Fruit fly (Drosophila melanogaster) whole organism, embryonic: Measurements from ENCODE around the gene Rab23.

Experiments
- Antp ChIP-seq: fragments of 200-800 bp; sonication (Bioruptor generic); optimal IDR thresholded peaks from 3 replicates; lab custom pipeline; 2016; ENCODE audit warnings: missing biosample characterization, missing genetic modification characterization
- Atf3 ChIP-seq: fragments of 200-800 bp; sonication (Bioruptor generic); optimal IDR thresholded peaks from 3 replicates; lab custom pipeline; 2016; ENCODE audit warnings: missing biosample characterization, missing genetic modification characterization
- BEAF-32 ChIP-seq: fragments of 200-800 bp; sonication (Bioruptor generic); optimal IDR thresholded peaks from 3 replicates; lab custom pipeline; 2017; ENCODE audit warnings: missing biosample characterization, missing genetic modification characterization, mild to moderate bottlenecking, moderate library complexity, missing genetic modification reagents
- CG10274 ChIP-seq: fragments of 200-800 bp; sonication (Bioruptor generic); optimal IDR thresholded peaks from 3 replicates; lab custom pipeline; 2017; ENCODE audit warnings: missing biosample characterization, mild to moderate bottlenecking, missing genetic modification characterization
- CG11560 ChIP-seq: fragments of 200-800 bp; sonication (Bioruptor generic); IDR thresholded peaks from 3 replicates; pipeline ENCODE4 v1.3.6; 2022; ENCODE audit warnings: missing biosample characterization, missing genetic modification characterization
- CG11723 ChIP-seq: fragments of 200-800 bp; sonication (Bioruptor generic); optimal IDR thresholded peaks from 2 replicates; lab custom pipeline; 2017; ENCODE audit warnings: missing biosample characterization, mild to moderate bottlenecking, missing genetic modification characterization
- CG12219 ChIP-seq: fragments of 200-800 bp; sonication (Bioruptor generic); optimal IDR thresholded peaks from 3 replicates; lab custom pipeline; 2018; ENCODE audit warnings: missing biosample characterization, mild to moderate bottlenecking, missing genetic modification characterization
- CG14860 ChIP-seq: fragments of 200-800 bp; sonication (Bioruptor generic); IDR thresholded peaks from 3 replicates; pipeline ENCODE4 v1.3.6; 2022; ENCODE audit warnings: missing biosample characterization, missing genetic modification characterization; ENCODE audit not compliant: partially characterized antibody
- CG1647 ChIP-seq: fragments of 200-800 bp; sonication (Bioruptor generic); optimal IDR thresholded peaks from 3 replicates; lab custom pipeline; 2016; ENCODE audit warnings: missing biosample characterization, missing genetic modification characterization
- CG17385 ChIP-seq: fragments of 200-800 bp; sonication (Bioruptor generic); optimal IDR thresholded peaks from 3 replicates; lab custom pipeline; 2018; ENCODE audit warnings: missing biosample characterization, mild to moderate bottlenecking, missing genetic modification characterization
- CG17612 ChIP-seq: fragments of 200-800 bp; sonication (Bioruptor generic); IDR thresholded peaks from 2 replicates; pipeline ENCODE4 v1.3.6; 2022; ENCODE audit warnings: missing biosample characterization, missing genetic modification characterization
- CG2889 ChIP-seq: fragments of 200-800 bp; sonication (Bioruptor generic); IDR thresholded peaks from 3 replicates; pipeline ENCODE4 v1.3.6; 2022; ENCODE audit warnings: missing biosample characterization, missing genetic modification characterization
- CG32532 ChIP-seq: fragments of 200-800 bp; sonication (Bioruptor generic); IDR thresholded peaks from 2 replicates; pipeline ENCODE4 v1.3.6; 2022; ENCODE audit warnings: missing biosample characterization, missing genetic modification characterization
- CG32767 ChIP-seq: fragments of 200-800 bp; sonication (Bioruptor generic); IDR thresholded peaks from 2 replicates; pipeline ENCODE4 v1.3.6; 2022; ENCODE audit warnings: missing biosample characterization, missing genetic modification characterization
- CG3995 ChIP-seq: fragments of 200-800 bp; sonication (Bioruptor generic); optimal IDR thresholded peaks from 3 replicates; lab custom pipeline; 2016; ENCODE audit warnings: missing biosample characterization, missing genetic modification characterization
- CG4360 ChIP-seq: fragments of 200-800 bp; sonication (Bioruptor generic); IDR thresholded peaks from 2 replicates; pipeline ENCODE4 v1.3.6; 2022; ENCODE audit warnings: missing biosample characterization, missing genetic modification characterization
- CG4617 ChIP-seq: fragments of 200-800 bp; sonication (Bioruptor generic); optimal IDR thresholded peaks from 3 replicates; lab custom pipeline; 2016; ENCODE audit warnings: missing biosample characterization, missing genetic modification characterization, borderline replicate concordance
- CG6175 ChIP-seq: fragments of 200-800 bp; sonication (Bioruptor generic); IDR thresholded peaks from 3 replicates; pipeline ENCODE4 v1.3.6; 2022; ENCODE audit warnings: missing biosample characterization, missing genetic modification characterization
- CG6272 ChIP-seq: fragments of 200-800 bp; sonication (Bioruptor generic); IDR thresholded peaks from 2 replicates; pipeline ENCODE4 v1.3.6; 2022; ENCODE audit warnings: missing biosample characterization, missing genetic modification characterization
- CG6854 ChIP-seq: fragments of 200-800 bp; sonication (Bioruptor generic); optimal IDR thresholded peaks from 3 replicates; lab custom pipeline; 2017; ENCODE audit warnings: missing biosample characterization, mild to moderate bottlenecking, missing genetic modification characterization
- CG7372 ChIP-seq: fragments of 200-800 bp; sonication (Bioruptor generic); IDR thresholded peaks from 2 replicates; pipeline ENCODE4 v1.3.6; 2022; ENCODE audit warnings: missing biosample characterization, missing genetic modification characterization
- CG7928 ChIP-seq: fragments of 200-800 bp; sonication (Bioruptor generic); optimal IDR thresholded peaks from 2 replicates; lab custom pipeline; 2017; ENCODE audit warnings: missing biosample characterization, mild to moderate bottlenecking, missing genetic modification characterization
- CG8089 ChIP-seq: fragments of 200-800 bp; sonication (Bioruptor generic); optimal IDR thresholded peaks from 3 replicates; lab custom pipeline; 2016; ENCODE audit warnings: missing biosample characterization, missing genetic modification characterization
- D ChIP-seq, 2 experiments: fragments of 200-800 bp in 1 of 2; fragments of >200 bp in 1 of 2; sonication (Bioruptor generic) in 1 of 2; optimal IDR thresholded peaks; 2 replicates in 1 of 2; 3 replicates in 1 of 2; lab custom pipeline; 2017; ENCODE audit warnings: mild to moderate bottlenecking in 1 of 2, missing biosample characterization in 1 of 2, missing genetic modification characterization in 1 of 2, missing genetic modification reagents in 1 of 2
- HLHmδ ChIP-seq: fragments of 200-800 bp; sonication (Bioruptor generic); optimal IDR thresholded peaks from 2 replicates; lab custom pipeline; 2018; ENCODE audit warnings: missing biosample characterization, mild to moderate bottlenecking, missing genetic modification characterization, moderate library complexity
- Hr3 ChIP-seq: fragments of 200-800 bp; sonication (Bioruptor generic); optimal IDR thresholded peaks from 3 replicates; lab custom pipeline; 2016; ENCODE audit warnings: missing biosample characterization, missing genetic modification characterization
- MTF-1 ChIP-seq: fragments of 200-800 bp; sonication (Bioruptor generic); optimal IDR thresholded peaks from 2 replicates; lab custom pipeline; 2018; ENCODE audit warnings: missing biosample characterization, mild to moderate bottlenecking, missing genetic modification characterization, borderline replicate concordance
- Neu2 ChIP-seq: fragments of 200-800 bp; sonication (Bioruptor generic); optimal IDR thresholded peaks from 3 replicates; lab custom pipeline; 2016; ENCODE audit warnings: missing biosample characterization, missing genetic modification characterization, borderline replicate concordance
- Sry-β ChIP-seq: fragments of 200-800 bp; sonication (Bioruptor generic); optimal IDR thresholded peaks from 2 replicates; lab custom pipeline; 2018; ENCODE audit warnings: missing biosample characterization, mild to moderate bottlenecking, missing genetic modification characterization, moderate library complexity
- Ssrp ChIP-seq: fragments of 200-800 bp; sonication (Bioruptor generic); optimal IDR thresholded peaks from 2 replicates; lab custom pipeline; 2018; ENCODE audit warnings: missing biosample characterization, mild to moderate bottlenecking, missing genetic modification characterization, moderate library complexity
- Tbp ChIP-seq: fragments of >200 bp; optimal IDR thresholded peaks from 2 replicates; lab custom pipeline; 2018; ENCODE audit warnings: missing biosample characterization, missing genetic modification characterization
- amos ChIP-seq: fragments of 200-800 bp; sonication (Bioruptor generic); IDR thresholded peaks from 2 replicates; pipeline ENCODE4 v1.3.6; 2022; ENCODE audit warnings: missing biosample characterization, missing genetic modification characterization; ENCODE audit not compliant: partially characterized antibody
- chinmo ChIP-seq: fragments of 200-800 bp; sonication (Bioruptor generic); IDR thresholded peaks from 4 replicates; pipeline ENCODE4 v1.3.6; 2022; ENCODE audit warnings: missing biosample characterization, missing genetic modification characterization; ENCODE audit not compliant: partially characterized antibody
- chn ChIP-seq: fragments of 200-800 bp; sonication (Bioruptor generic); optimal IDR thresholded peaks from 2 replicates; lab custom pipeline; 2016; ENCODE audit warnings: missing biosample characterization, missing genetic modification characterization
- croc ChIP-seq: fragments of 200-800 bp; sonication (Bioruptor generic); conservative IDR thresholded peaks from 3 replicates; pipeline ENCODE4 v1.3.6; 2022; ENCODE audit warnings: missing biosample characterization, missing genetic modification characterization
- gcm2 ChIP-seq: fragments of 200-800 bp; sonication (Bioruptor generic); optimal IDR thresholded peaks from 2 replicates; lab custom pipeline; 2016; ENCODE audit warnings: missing biosample characterization, missing genetic modification characterization
- grn ChIP-seq: fragments of 200-800 bp; sonication (Bioruptor generic); optimal IDR thresholded peaks from 3 replicates; lab custom pipeline; 2017; ENCODE audit warnings: missing biosample characterization, missing genetic modification characterization
- lbe ChIP-seq: fragments of 200-800 bp; sonication (Bioruptor generic); optimal IDR thresholded peaks from 2 replicates; lab custom pipeline; 2016; ENCODE audit warnings: missing biosample characterization, mild to moderate bottlenecking, missing genetic modification characterization
- lmd ChIP-seq: fragments of 200-800 bp; sonication (Bioruptor generic); IDR thresholded peaks from 2 replicates; pipeline ENCODE4 v1.3.6; 2022; ENCODE audit warnings: missing biosample characterization, missing genetic modification characterization
- onecut ChIP-seq: fragments of 200-800 bp; sonication (Bioruptor generic); IDR thresholded peaks from 2 replicates; pipeline ENCODE4 v1.3.6; 2022; ENCODE audit warnings: missing biosample characterization, missing genetic modification characterization
- org-1 ChIP-seq: fragments of 200-800 bp; sonication (Bioruptor generic); optimal IDR thresholded peaks from 2 replicates; lab custom pipeline; 2017; ENCODE audit warnings: missing biosample characterization, missing genetic modification characterization
- pfk ChIP-seq: fragments of 200-800 bp; sonication (Bioruptor generic); optimal IDR thresholded peaks from 2 replicates; lab custom pipeline; 2018; ENCODE audit warnings: missing biosample characterization, mild to moderate bottlenecking, missing genetic modification characterization, moderate library complexity
- seq ChIP-seq: fragments of 200-800 bp; sonication (Bioruptor generic); IDR thresholded peaks from 2 replicates; pipeline ENCODE4 v1.3.6; 2022; ENCODE audit warnings: missing biosample characterization, missing genetic modification characterization
- sna ChIP-seq: fragments of 200-800 bp; sonication (Bioruptor generic); IDR thresholded peaks from 2 replicates; pipeline ENCODE4 v1.3.6; 2022; ENCODE audit warnings: missing biosample characterization, missing genetic modification characterization; ENCODE audit not compliant: partially characterized antibody
- tgo ChIP-seq: fragments of 200-800 bp; sonication (Bioruptor generic); IDR thresholded peaks from 3 replicates; pipeline ENCODE4 v1.3.6; 2022; ENCODE audit warnings: missing biosample characterization, missing genetic modification characterization
- tup ChIP-seq: fragments of 200-800 bp; sonication (Bioruptor generic); optimal IDR thresholded peaks from 2 replicates; lab custom pipeline; 2016; ENCODE audit warnings: missing biosample characterization, mild to moderate bottlenecking, missing genetic modification characterization, moderate library complexity
- zen ChIP-seq: fragments of 200-800 bp; sonication (Bioruptor generic); optimal IDR thresholded peaks from 3 replicates; lab custom pipeline; 2018; ENCODE audit warnings: missing biosample characterization, mild to moderate bottlenecking, missing genetic modification characterization, moderate library complexity
- zf30C ChIP-seq: fragments of 200-800 bp; sonication (Bioruptor generic); optimal IDR thresholded peaks from 3 replicates; lab custom pipeline; 2018; ENCODE audit warnings: missing biosample characterization, mild to moderate bottlenecking, missing genetic modification characterization

Rab23 gene

DNA sequence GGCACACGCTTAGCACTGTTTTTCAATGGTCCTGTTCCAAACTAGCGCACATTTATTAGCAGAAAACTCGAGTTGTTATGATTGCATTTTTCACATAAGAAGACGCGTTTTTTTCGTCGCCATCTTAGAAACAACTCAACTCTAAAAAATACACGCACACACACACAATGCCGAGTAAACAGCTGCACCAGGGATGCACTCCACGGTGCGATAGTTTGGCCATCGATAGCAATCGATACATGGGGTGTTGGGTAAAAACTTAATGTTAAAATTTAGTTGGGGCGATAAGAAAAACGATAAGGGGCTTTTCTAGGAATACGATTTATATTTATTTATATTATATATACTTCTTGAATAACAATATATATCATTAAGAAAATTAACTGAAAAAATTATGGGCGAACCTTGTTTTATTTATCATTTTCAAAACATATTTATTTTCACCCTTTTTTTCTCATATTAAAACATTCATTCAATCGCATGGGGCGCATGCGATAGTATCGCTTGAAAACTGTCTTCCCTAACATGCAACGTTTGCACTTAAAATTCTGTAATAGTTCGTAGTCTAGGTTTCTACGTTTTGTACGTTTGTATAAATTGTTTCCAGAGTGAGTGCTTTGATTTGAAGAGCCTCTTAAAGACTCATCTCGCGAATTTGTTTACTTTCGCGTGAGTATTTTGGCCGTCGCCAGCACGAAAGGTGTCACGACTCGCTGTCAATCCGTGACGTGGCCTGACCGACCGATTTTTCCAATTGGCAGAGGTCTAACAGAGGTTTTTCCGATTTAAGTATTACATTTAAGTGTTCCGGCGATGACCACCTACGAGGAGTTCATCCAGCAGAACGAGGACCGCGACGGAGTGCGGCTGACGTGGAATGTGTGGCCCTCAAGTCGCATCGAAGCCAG, 36.4 kb downstream of the Rab23 start, which contains the start of the genes MTA1-like and Sec23 (continued):
- TF ChIP-seq chinmo (GFP tag; lab: Robert Waterston, UW) (peak; percentile 96), tgo (GFP tag; lab: Robert Waterston, UW) (peak; percentile 40; the same call in 1 of the 3 replicates), CG10274 (no peak), CG4360 (GFP tag; lab: Robert Waterston, UW) (no peak), BEAF-32 (GFP tag; lab: Kevin White, UChicago) (peak; percentile 95), amos (peak; percentile 92), CG11723 (GFP tag; lab: Kevin White, UChicago) (peak; percentile 26), CG11560 (no peak), grn (peak; percentile 30), Tbp (no peak), tup (GFP tag; lab: Kevin White, UChicago) (peak; percentile 51), zf30C (GFP tag; lab: Kevin White, UChicago) (no peak), Hr3 (peak; percentile 75), CG8089 (no peak), croc (no peak), CG12219 (GFP tag; lab: Kevin White, UChicago) (no peak), CG6175 (GFP tag; lab: Robert Waterston, UW) (no peak), onecut (GFP tag; lab: Robert Waterston, UW) (0 out of 2 replicates have a peak, but pooled peaks have one; percentile 4), sna (GFP tag; lab: Robert Waterston, UW) (peak; percentile 94), CG32767 (GFP tag; lab: Robert Waterston, UW) (no peak; the same call in 1 of the 2 replicates), CG6854 (no peak), zen (tag; lab: Kevin White, UChicago) (peak; percentile 58), pfk (GFP tag; lab: Kevin White, UChicago) (no peak), Neu2 (no peak), Atf3 (no peak), CG17385 (GFP tag; lab: Kevin White, UChicago) (peak; percentile 29), lbe (GFP tag; lab: Kevin White, UChicago) (peak; percentile 54), HLHmδ (GFP tag; lab: Kevin White, UChicago) (peak; percentile 41), CG32532 (GFP tag; lab: Robert Waterston, UW) (peak; percentile 43; the same call in 1 of the 2 replicates), chn (peak; percentile 21), D (optimal IDR thresholded peaks at IDR 0.05; lab: Kevin White, UChicago) (no peak), D (GFP tag; optimal IDR thresholded peaks at IDR 0.05; lab: Kevin White, UChicago) (peak; percentile 18), Ssrp (tag; lab: Kevin White, UChicago) (peak; percentile 36), CG2889 (GFP tag; lab: Robert Waterston, UW) (no peak), CG1647 (GFP tag; lab: Kevin White, UChicago) (no peak), CG4617 (GFP tag; lab: Kevin White, UChicago) (no peak), CG7928 (GFP tag; lab: Kevin White, UChicago) (peak; percentile 91), CG7372 (GFP tag; lab: Robert Waterston, UW) (no peak), Sry-β (GFP tag; lab: Kevin White, UChicago) (peak; percentile 53), CG3995 (no peak), MTF-1 (GFP tag; lab: Kevin White, UChicago) (no peak), org-1 (GFP tag; lab: Kevin White, UChicago) (no peak), CG14860 (GFP tag; lab: Robert Waterston, UW) (peak; percentile 95), CG6272 (GFP tag; lab: Robert Waterston, UW) (peak; percentile 68; the same call in 1 of the 2 replicates), lmd (GFP tag; lab: Robert Waterston, UW) (peak; percentile 44; the same call in 1 of the 2 replicates), Antp (no peak), gcm2 (peak; percentile 47), CG17612 (GFP tag; lab: Robert Waterston, UW) (no peak), seq (no peak)
